Worm (Caenorhabditis elegans): ENCODE measurements around the gene set-1.
A peak's percentile ranks its signal among the peaks of the same experiment; 100 is the strongest.

Gene set-1

DNA sequence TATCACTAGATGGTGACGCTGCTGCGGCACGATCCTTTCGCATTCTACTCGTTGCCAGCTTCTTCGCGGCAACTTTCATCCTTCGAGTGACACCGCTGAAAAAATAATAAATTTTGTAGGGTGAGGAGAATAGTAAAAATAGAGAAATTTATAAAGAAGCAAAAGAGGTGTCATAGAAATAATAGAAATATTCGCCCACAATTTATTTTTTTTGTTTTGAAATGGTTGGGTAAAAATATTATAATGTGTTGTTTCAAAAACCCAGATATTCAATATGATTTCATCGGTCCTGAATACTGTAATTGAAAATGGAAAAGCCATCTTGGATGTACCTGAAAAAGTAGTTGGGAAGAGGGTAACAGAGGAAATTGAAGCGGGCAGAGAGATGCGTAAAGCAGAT is at the start of gene set-1:
TSS of gene set-1 (minus strand) at position 101 of the 400 bp plus-strand sequence.
- TF ChIP-seq nhr-237 (tag; optimal IDR thresholded peaks at IDR 0.05), result no peak
- TF ChIP-seq cey-2 (tag; optimal IDR thresholded peaks at IDR 0.05; ENCODE audit: borderline replicate concordance, insufficient read depth), result no peak
- TF ChIP-seq ces-1 (GFP tag; optimal IDR thresholded peaks at IDR 0.05), result no peak
- TF ChIP-seq lin-29 (GFP tag; IDR thresholded peaks at IDR 0.05), result no peak
- no peak for TF ChIP-seq ZK337.2 (GFP tag; IDR thresholded peaks at IDR 0.05)
- no peak for TF ChIP-seq unc-130 (GFP tag; optimal IDR thresholded peaks at IDR 0.05)

DNA sequence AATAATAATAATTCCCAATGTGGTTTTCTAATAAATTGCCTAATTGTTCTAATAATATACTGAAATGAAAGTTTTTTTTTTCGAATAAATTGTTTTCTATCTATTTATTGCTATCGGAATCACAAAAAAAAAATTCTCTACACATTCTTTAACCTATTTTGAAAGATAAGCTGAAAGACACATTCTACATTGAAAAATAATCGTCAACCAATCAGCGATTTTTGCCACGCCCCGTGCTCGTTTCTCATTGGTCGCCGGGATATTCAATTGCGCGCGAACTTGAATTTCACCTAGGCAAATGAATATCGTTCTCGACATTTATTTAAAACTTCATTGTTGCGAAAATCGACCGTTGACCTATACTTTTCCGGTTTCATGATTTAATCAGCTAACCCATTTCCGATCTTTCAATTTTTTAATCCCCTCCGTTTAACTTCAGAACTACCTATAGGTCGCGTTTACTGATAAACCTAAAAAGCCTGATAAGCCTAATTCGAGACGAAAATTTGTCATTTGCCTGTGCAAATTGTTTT is 47.9 kb upstream of the set-1 start, which contains the start of gene F23F12.3:
TSS of gene F23F12.3 (plus strand) at position 483 of the 533 bp plus-strand sequence.
- TF ChIP-seq dmd-6 (GFP tag; IDR thresholded peaks at IDR 0.05) (peak; percentile 21; the same call in 1 of the 2 replicates), pqm-1 (tag; optimal IDR thresholded peaks at IDR 0.05) (peak; percentile 29), Y48G9A.11 (GFP tag; IDR thresholded peaks at IDR 0.05) (no peak), ceh-20 (GFP tag; IDR thresholded peaks at IDR 0.05) (no peak), aha-1 (tag) (peak; percentile 74)

DNA sequence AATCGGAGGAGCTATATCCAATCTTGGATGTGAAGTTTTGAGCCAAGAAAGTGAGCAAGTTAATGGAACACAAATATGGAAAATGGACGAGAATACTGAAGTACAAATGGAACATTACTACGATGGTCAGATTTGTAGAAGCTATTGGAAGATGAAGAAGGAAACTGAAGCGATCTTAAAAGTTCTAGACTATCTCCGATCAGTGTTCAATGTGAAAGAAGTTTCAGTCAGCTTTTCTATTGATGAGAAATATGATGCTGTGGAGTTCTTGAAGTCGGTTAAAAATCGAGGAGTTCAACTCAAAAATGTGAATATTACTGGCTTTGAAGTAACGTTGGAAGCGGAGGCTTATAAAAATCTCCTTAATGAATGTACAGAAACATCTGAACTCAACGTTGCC is 46.9 kb upstream of the set-1 start:
- TF ChIP-seq nhr-10 (tag; optimal IDR thresholded peaks at IDR 0.05) (no peak), Y105C5A.15 (GFP tag; IDR thresholded peaks at IDR 0.05) (no peak), unc-62 (GFP tag; optimal IDR thresholded peaks at IDR 0.05 in 1 of 2) (peak in 1 of 2 experiments; percentile 92), unc-62 (tag; optimal IDR thresholded peaks at IDR 0.05) (no peak)

DNA sequence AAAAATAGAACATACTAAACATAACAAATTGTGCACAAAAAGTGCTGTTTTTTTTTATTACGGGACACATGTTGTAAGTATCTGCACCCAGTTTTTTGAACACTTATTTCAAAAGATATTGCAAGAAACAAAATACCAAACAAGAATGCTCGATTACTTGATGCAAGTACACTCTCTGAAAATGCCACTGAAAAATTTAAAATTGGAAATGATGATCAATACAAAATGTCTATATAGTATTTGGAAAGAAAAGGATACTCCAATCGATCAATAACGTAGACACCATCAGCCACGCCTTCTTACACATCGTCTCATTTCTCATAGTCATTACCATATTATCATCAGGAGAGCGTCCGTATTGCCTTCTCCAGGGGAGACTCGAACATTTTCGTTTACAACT is 46.0 kb upstream of the set-1 start, which contains the start of gene sdz-15:
TSS of gene sdz-15 (plus strand) at position 301 of the 400 bp plus-strand sequence.
- TF ChIP-seq Y105C5A.15 (GFP tag; IDR thresholded peaks at IDR 0.05) (no peak), daf-16 (GFP tag; optimal IDR thresholded peaks at IDR 0.05) (no peak), daf-16 (tag; optimal IDR thresholded peaks at IDR 0.05) (no peak), daf-12 (tag; optimal IDR thresholded peaks at IDR 0.05) (no peak), mdl-1 (tag; optimal IDR thresholded peaks at IDR 0.05) (no peak), pqm-1 (tag; optimal IDR thresholded peaks at IDR 0.05) (no peak), lim-7 (GFP tag; IDR thresholded peaks at IDR 0.05) (no peak), unc-62 (GFP tag; optimal IDR thresholded peaks at IDR 0.05 in 1 of 2) (no peak), unc-62 (tag; optimal IDR thresholded peaks at IDR 0.05) (no peak), F26F4.8 (GFP tag; conservative IDR thresholded peaks at IDR 0.05) (no peak), ztf-7 (tag; optimal IDR thresholded peaks at IDR 0.05) (no peak), arid-1 (GFP tag; conservative IDR thresholded peaks at IDR 0.05) (no peak), snpc-1.2 (GFP tag; IDR thresholded peaks at IDR 0.05) (no peak), hmg-1.1 (GFP tag; IDR thresholded peaks at IDR 0.05) (no peak), nhr-111 (GFP tag; optimal IDR thresholded peaks at IDR 0.05) (no peak)

DNA sequence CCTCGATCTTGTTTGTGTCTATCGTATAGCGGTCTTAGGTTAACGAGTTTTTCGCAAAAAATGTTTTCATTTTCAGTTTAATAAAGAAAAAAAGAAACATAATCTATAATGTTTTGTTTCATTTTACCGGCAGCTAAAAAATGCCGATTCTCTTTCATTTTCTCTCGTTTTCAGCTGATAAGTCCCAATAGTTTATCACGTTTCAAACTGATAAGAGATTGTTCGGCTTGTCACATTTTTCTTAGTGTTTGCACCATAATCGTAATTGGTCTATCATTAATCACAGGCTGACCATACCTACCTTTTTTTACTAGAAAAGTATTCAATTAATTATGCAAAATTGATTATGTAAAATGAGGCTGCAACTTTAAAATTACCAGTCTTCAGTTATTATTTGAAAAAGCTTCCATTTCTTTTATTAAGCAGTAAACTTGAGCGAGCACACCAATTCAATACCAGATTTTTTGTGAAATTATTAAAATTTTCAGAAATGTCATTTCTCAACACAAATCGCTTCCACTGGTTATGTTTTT is 43.1 kb upstream of the set-1 start, which contains the start of gene F23F12.13:
TSS of gene F23F12.13 (plus strand) at position 483 of the 533 bp plus-strand sequence.
- TF ChIP-seq ZK546.5 (tag; optimal IDR thresholded peaks at IDR 0.05) (no peak), nhr-11 (tag; optimal IDR thresholded peaks at IDR 0.05) (no peak), daf-19 (GFP tag; conservative IDR thresholded peaks at IDR 0.05) (no peak), sdz-12 (GFP tag; optimal IDR thresholded peaks at IDR 0.05) (no peak), unc-130 (GFP tag; optimal IDR thresholded peaks at IDR 0.05) (no peak), R02D3.7 (tag; optimal IDR thresholded peaks at IDR 0.05) (no peak), tra-1 (GFP tag; IDR thresholded peaks at IDR 0.05) (no peak), jun-1 (tag; optimal IDR thresholded peaks at IDR 0.05) (no peak), mxl-3 (GFP tag; optimal IDR thresholded peaks at IDR 0.05) (no peak), lir-3 (tag; optimal IDR thresholded peaks at IDR 0.05) (no peak), Y48G9A.11 (GFP tag; IDR thresholded peaks at IDR 0.05) (no peak), Y75B8A.6 (GFP tag; IDR thresholded peaks at IDR 0.05) (no peak), pqm-1 (tag; optimal IDR thresholded peaks at IDR 0.05) (peak; percentile 73), rbr-2 (tag; optimal IDR thresholded peaks at IDR 0.05) (no peak), hlh-30 (tag; optimal IDR thresholded peaks at IDR 0.05; ENCODE audit: insufficient read depth) (peak; percentile 52), aha-1 (tag) (no peak), lin-29 (GFP tag; IDR thresholded peaks at IDR 0.05) (no peak), set-16 (GFP tag; IDR thresholded peaks at IDR 0.05) (no peak), nhr-76 (tag; optimal IDR thresholded peaks at IDR 0.05) (no peak), nhr-6 (tag; optimal IDR thresholded peaks at IDR 0.05) (no peak), nhr-10 (tag; optimal IDR thresholded peaks at IDR 0.05) (no peak), vab-7 (GFP tag; IDR thresholded peaks at IDR 0.05) (no peak), ceh-32 (tag; optimal IDR thresholded peaks at IDR 0.05; ENCODE audit: poor library complexity) (no peak)

Measured in whole organism, L4 larva.